Worm (Caenorhabditis elegans): ENCODE measurements around the gene ekl-6.

The ekl-6 gene

ce11 chrIII:10095377-10095776, 31.2 kb downstream of the ekl-6 start:
- TF ChIP-seq tbx-37 (GFP tag; conservative IDR thresholded peaks at IDR 0.05) (no peak), ceh-13 (GFP tag; optimal IDR thresholded peaks at IDR 0.05) (no peak), hmg-4 (GFP tag; optimal IDR thresholded peaks at IDR 0.05) (no peak), B0310.2 (tag; optimal IDR thresholded peaks at IDR 0.05) (no peak), tra-4 (tag; optimal IDR thresholded peaks at IDR 0.05) (no peak), F13C5.2 (tag; optimal IDR thresholded peaks at IDR 0.05) (no peak), scrt-1 (GFP tag; IDR thresholded peaks at IDR 0.05) (no peak), ets-7 (tag; optimal IDR thresholded peaks at IDR 0.05) (no peak), ceh-36 (tag; optimal IDR thresholded peaks at IDR 0.05) (no peak), hnd-1 (tag; optimal IDR thresholded peaks at IDR 0.05) (no peak), flt-1 (GFP tag; IDR thresholded peaks at IDR 0.05) (no peak), ama-1 (optimal IDR thresholded peaks at IDR 0.05) (no peak), hmbx-1 (tag; optimal IDR thresholded peaks at IDR 0.05) (no peak)

ce11 chrIII:10096525-10096972, 32.3 kb downstream of the ekl-6 start:
- peak; percentile 57 for TF ChIP-seq hmg-4 (GFP tag; optimal IDR thresholded peaks at IDR 0.05)
- TF ChIP-seq hnd-1 (tag; optimal IDR thresholded peaks at IDR 0.05), result no peak

- no peak for TF ChIP-seq aly-1 (tag; optimal IDR thresholded peaks at IDR 0.05)
- TF ChIP-seq flt-1 (GFP tag; IDR thresholded peaks at IDR 0.05), result no peak
- TF ChIP-seq hmbx-1 (tag; optimal IDR thresholded peaks at IDR 0.05), result no peak
- no peak for TF ChIP-seq ceh-13 (GFP tag; optimal IDR thresholded peaks at IDR 0.05)
- no peak for TF ChIP-seq sea-1 (GFP tag; conservative IDR thresholded peaks at IDR 0.05)
Measured at ce11 chrIII:10097981-10098380, 33.8 kb downstream of the ekl-6 start, which contains the start of gene spop-1. spop-1 (minus strand) TSS chrIII:10098081.

ce11 chrIII:10101352-10101751, 37.1 kb downstream of the ekl-6 start, which contains the start of gene kel-10:
kel-10 (minus strand) TSS chrIII:10101452.
- TF ChIP-seq hmg-4 (GFP tag; optimal IDR thresholded peaks at IDR 0.05) (no peak), sea-1 (GFP tag; conservative IDR thresholded peaks at IDR 0.05) (no peak), ets-7 (tag; optimal IDR thresholded peaks at IDR 0.05) (no peak), scrt-1 (GFP tag; IDR thresholded peaks at IDR 0.05) (no peak), tbx-11 (GFP tag; IDR thresholded peaks at IDR 0.05) (no peak), tra-4 (tag; optimal IDR thresholded peaks at IDR 0.05) (no peak), ceh-13 (GFP tag; optimal IDR thresholded peaks at IDR 0.05) (no peak), ceh-36 (tag; optimal IDR thresholded peaks at IDR 0.05) (no peak), tbx-37 (GFP tag; conservative IDR thresholded peaks at IDR 0.05) (no peak), hnd-1 (tag; optimal IDR thresholded peaks at IDR 0.05) (no peak), F13C5.2 (tag; optimal IDR thresholded peaks at IDR 0.05) (no peak), aly-1 (tag; optimal IDR thresholded peaks at IDR 0.05) (no peak), B0310.2 (tag; optimal IDR thresholded peaks at IDR 0.05) (no peak), flt-1 (GFP tag; IDR thresholded peaks at IDR 0.05) (no peak), ama-1 (optimal IDR thresholded peaks at IDR 0.05) (no peak), hmbx-1 (tag; optimal IDR thresholded peaks at IDR 0.05) (no peak), pes-1 (GFP tag; IDR thresholded peaks at IDR 0.05) (no peak)

- TF ChIP-seq flt-1 (GFP tag; IDR thresholded peaks at IDR 0.05) (no peak), F13C5.2 (tag; optimal IDR thresholded peaks at IDR 0.05) (no peak), hmg-4 (GFP tag; optimal IDR thresholded peaks at IDR 0.05) (no peak), hnd-1 (tag; optimal IDR thresholded peaks at IDR 0.05) (no peak), ets-7 (tag; optimal IDR thresholded peaks at IDR 0.05) (no peak), hmbx-1 (tag; optimal IDR thresholded peaks at IDR 0.05) (no peak), aly-1 (tag; optimal IDR thresholded peaks at IDR 0.05) (no peak), tbx-11 (GFP tag; IDR thresholded peaks at IDR 0.05) (no peak), B0310.2 (tag; optimal IDR thresholded peaks at IDR 0.05) (no peak), pes-1 (GFP tag; IDR thresholded peaks at IDR 0.05) (no peak), tbx-37 (GFP tag; conservative IDR thresholded peaks at IDR 0.05) (no peak), ceh-36 (tag; optimal IDR thresholded peaks at IDR 0.05) (no peak), sea-1 (GFP tag; conservative IDR thresholded peaks at IDR 0.05) (no peak)
Measured at ce11 chrIII:10106390-10106789, 42.2 kb downstream of the ekl-6 start, which contains the start of gene srt-55. srt-55 (minus strand) TSS chrIII:10106490.

ce11 chrIII:10108995-10109394, 44.8 kb downstream of the ekl-6 start, which contains the start of gene T16H12.9:
T16H12.9 (plus strand) TSS chrIII:10109295.
- no peak for TF ChIP-seq tra-4 (tag; optimal IDR thresholded peaks at IDR 0.05)
- no peak for TF ChIP-seq B0310.2 (tag; optimal IDR thresholded peaks at IDR 0.05)
- TF ChIP-seq hmbx-1 (tag; optimal IDR thresholded peaks at IDR 0.05), result no peak
- no peak for TF ChIP-seq tbx-37 (GFP tag; conservative IDR thresholded peaks at IDR 0.05)
- TF ChIP-seq aly-1 (tag; optimal IDR thresholded peaks at IDR 0.05), result no peak
- TF ChIP-seq scrt-1 (GFP tag; IDR thresholded peaks at IDR 0.05), result no peak
- TF ChIP-seq sea-1 (GFP tag; conservative IDR thresholded peaks at IDR 0.05), result no peak
- no peak for TF ChIP-seq F13C5.2 (tag; optimal IDR thresholded peaks at IDR 0.05)
- TF ChIP-seq tbx-11 (GFP tag; IDR thresholded peaks at IDR 0.05), result no peak
- TF ChIP-seq ets-7 (tag; optimal IDR thresholded peaks at IDR 0.05), result no peak
- TF ChIP-seq hnd-1 (tag; optimal IDR thresholded peaks at IDR 0.05), result no peak
- no peak for TF ChIP-seq ceh-13 (GFP tag; optimal IDR thresholded peaks at IDR 0.05)
- no peak for TF ChIP-seq pes-1 (GFP tag; IDR thresholded peaks at IDR 0.05)
- no peak for TF ChIP-seq flt-1 (GFP tag; IDR thresholded peaks at IDR 0.05)
- TF ChIP-seq ama-1 (optimal IDR thresholded peaks at IDR 0.05), result no peak
- no peak for TF ChIP-seq ceh-36 (tag; optimal IDR thresholded peaks at IDR 0.05)

ce11 chrIII:10112958-10113357, 48.8 kb downstream of the ekl-6 start, which contains the start of gene vps-29:
vps-29 (minus strand) TSS chrIII:10113058.
- no peak for TF ChIP-seq scrt-1 (GFP tag; IDR thresholded peaks at IDR 0.05)
- no peak for TF ChIP-seq flt-1 (GFP tag; IDR thresholded peaks at IDR 0.05)
- no peak for TF ChIP-seq aly-1 (tag; optimal IDR thresholded peaks at IDR 0.05)

- TF ChIP-seq tbx-37 (GFP tag; conservative IDR thresholded peaks at IDR 0.05) (no peak), ets-7 (tag; optimal IDR thresholded peaks at IDR 0.05) (no peak), ama-1 (optimal IDR thresholded peaks at IDR 0.05) (no peak), aly-1 (tag; optimal IDR thresholded peaks at IDR 0.05) (no peak), tbx-11 (GFP tag; IDR thresholded peaks at IDR 0.05) (no peak), F13C5.2 (tag; optimal IDR thresholded peaks at IDR 0.05) (no peak), tra-4 (tag; optimal IDR thresholded peaks at IDR 0.05) (no peak), hmbx-1 (tag; optimal IDR thresholded peaks at IDR 0.05) (no peak), pes-1 (GFP tag; IDR thresholded peaks at IDR 0.05) (no peak), ceh-13 (GFP tag; optimal IDR thresholded peaks at IDR 0.05) (no peak), sea-1 (GFP tag; conservative IDR thresholded peaks at IDR 0.05) (no peak), flt-1 (GFP tag; IDR thresholded peaks at IDR 0.05) (no peak), scrt-1 (GFP tag; IDR thresholded peaks at IDR 0.05) (no peak), B0310.2 (tag; optimal IDR thresholded peaks at IDR 0.05) (no peak), ceh-36 (tag; optimal IDR thresholded peaks at IDR 0.05) (no peak), hnd-1 (tag; optimal IDR thresholded peaks at IDR 0.05) (no peak), hmg-4 (GFP tag; optimal IDR thresholded peaks at IDR 0.05) (no peak)
Measured at ce11 chrIII:10114662-10115061, 50.5 kb downstream of the ekl-6 start, which contains the start of the genes ZK1128.1 and mett-10. ZK1128.1 (minus strand) TSS chrIII:10114760. mett-10 (plus strand) TSS chrIII:10115036.
